Fruit fly (Drosophila melanogaster) whole organism, embryonic: ENCODE results near the gene CG1172.

Source experiments
- Bdp1 ChIP-seq: fragments of 200-800 bp; sonication (Bioruptor generic); optimal IDR thresholded peaks from 3 replicates; lab custom pipeline; 2016; ENCODE audit warnings: missing biosample characterization, missing genetic modification characterization
- CG10366 ChIP-seq: fragments of 200-800 bp; sonication (Bioruptor generic); IDR thresholded peaks from 2 replicates; pipeline ENCODE4 v1.3.6; 2022; ENCODE audit warnings: missing biosample characterization, missing genetic modification characterization
- CG11093 ChIP-seq: fragments of 200-800 bp; sonication (Bioruptor generic); IDR thresholded peaks from 3 replicates; pipeline ENCODE4 v1.3.6; 2022; ENCODE audit warnings: missing biosample characterization, missing genetic modification characterization
- CG11723 ChIP-seq: fragments of 200-800 bp; sonication (Bioruptor generic); optimal IDR thresholded peaks from 2 replicates; lab custom pipeline; 2017; ENCODE audit warnings: missing biosample characterization, mild to moderate bottlenecking, missing genetic modification characterization
- CG15696 ChIP-seq: fragments of 200-800 bp; sonication (Bioruptor generic); optimal IDR thresholded peaks from 2 replicates; lab custom pipeline; 2019; ENCODE audit warnings: missing biosample characterization, mild to moderate bottlenecking, missing genetic modification characterization, moderate library complexity
- CG1602 ChIP-seq: fragments of 200-800 bp; sonication (Bioruptor generic); optimal IDR thresholded peaks from 3 replicates; lab custom pipeline; 2016; ENCODE audit warnings: missing biosample characterization, missing genetic modification characterization
- CG16863 ChIP-seq: fragments of 200-800 bp; sonication (Bioruptor generic); optimal IDR thresholded peaks from 3 replicates; lab custom pipeline; 2016; ENCODE audit warnings: missing biosample characterization, missing genetic modification characterization
- CG17802 ChIP-seq: fragments of 200-800 bp; sonication (Bioruptor generic); optimal IDR thresholded peaks from 2 replicates; lab custom pipeline; 2018; ENCODE audit warnings: missing biosample characterization, mild to moderate bottlenecking, missing genetic modification characterization, moderate library complexity
- CG18476 ChIP-seq: fragments of 200-800 bp; sonication (Bioruptor generic); optimal IDR thresholded peaks from 2 replicates; lab custom pipeline; 2016; ENCODE audit warnings: missing biosample characterization, mild to moderate bottlenecking, missing genetic modification characterization
- CG18599 ChIP-seq: fragments of 200-800 bp; sonication (Bioruptor generic); optimal IDR thresholded peaks from 3 replicates; lab custom pipeline; 2017; ENCODE audit warnings: missing biosample characterization, missing genetic modification characterization, mild to moderate bottlenecking, moderate library complexity, missing genetic modification reagents
- CG2129 ChIP-seq: fragments of 200-800 bp; sonication (Bioruptor generic); IDR thresholded peaks from 2 replicates; pipeline ENCODE4 v1.3.6; 2022; ENCODE audit warnings: missing biosample characterization, missing genetic modification characterization; ENCODE audit not compliant: partially characterized antibody
- CG5245 ChIP-seq: fragments of 200-800 bp; sonication (Bioruptor generic); optimal IDR thresholded peaks from 3 replicates; lab custom pipeline; 2016; ENCODE audit warnings: missing biosample characterization, missing genetic modification characterization
- CG5953 ChIP-seq: fragments of 200-800 bp; sonication (Bioruptor generic); IDR thresholded peaks from 2 replicates; pipeline ENCODE4 v1.3.6; 2022; ENCODE audit warnings: missing biosample characterization, missing genetic modification characterization
- CG6791 ChIP-seq: fragments of 200-800 bp; sonication (Bioruptor generic); IDR thresholded peaks from 3 replicates; pipeline ENCODE4 v1.3.6; 2022; ENCODE audit warnings: missing biosample characterization, missing genetic modification characterization; ENCODE audit not compliant: partially characterized antibody
- CG8359 ChIP-seq: fragments of 200-800 bp; sonication (Bioruptor generic); optimal IDR thresholded peaks from 2 replicates; lab custom pipeline; 2017; ENCODE audit warnings: missing biosample characterization, mild to moderate bottlenecking, missing genetic modification characterization, borderline replicate concordance
- CG8765 ChIP-seq: fragments of 200-800 bp; sonication (Bioruptor generic); IDR thresholded peaks from 2 replicates; pipeline ENCODE4 v1.3.6; 2022; ENCODE audit warnings: missing biosample characterization, missing genetic modification characterization
- CG8944 ChIP-seq: fragments of 200-800 bp; sonication (Bioruptor generic); optimal IDR thresholded peaks from 3 replicates; lab custom pipeline; 2016; ENCODE audit warnings: missing biosample characterization, missing genetic modification characterization
- CG9797 ChIP-seq: fragments of 200-800 bp; sonication (Bioruptor generic); optimal IDR thresholded peaks from 3 replicates; lab custom pipeline; 2018; ENCODE audit warnings: missing biosample characterization, mild to moderate bottlenecking, missing genetic modification characterization
- CoRest ChIP-seq: fragments of 200-800 bp; sonication (Bioruptor generic); optimal IDR thresholded peaks from 3 replicates; lab custom pipeline; 2018; ENCODE audit warnings: missing biosample characterization, mild to moderate bottlenecking, missing genetic modification characterization, moderate library complexity
- D ChIP-seq, 2 experiments: fragments of 200-800 bp in 1 of 2; fragments of >200 bp in 1 of 2; sonication (Bioruptor generic) in 1 of 2; optimal IDR thresholded peaks; 2 replicates in 1 of 2; 3 replicates in 1 of 2; lab custom pipeline; 2017; ENCODE audit warnings: mild to moderate bottlenecking in 1 of 2, missing biosample characterization in 1 of 2, missing genetic modification characterization in 1 of 2, missing genetic modification reagents in 1 of 2
- Dll ChIP-seq: fragments of 200-800 bp; sonication (Bioruptor generic); IDR thresholded peaks from 4 replicates; pipeline ENCODE4 v1.3.6; 2022; ENCODE audit warnings: missing biosample characterization, missing genetic modification characterization; ENCODE audit not compliant: partially characterized antibody
- Doc2 ChIP-seq: fragments of 200-800 bp; sonication (Bioruptor generic); IDR thresholded peaks from 2 replicates; pipeline ENCODE4 v1.3.6; 2022; ENCODE audit warnings: missing biosample characterization, missing genetic modification characterization
- Drgx ChIP-seq: fragments of 200-800 bp; sonication (Bioruptor generic); IDR thresholded peaks from 2 replicates; pipeline ENCODE4 v1.3.6; 2022; ENCODE audit warnings: missing biosample characterization, missing genetic modification characterization
- Elba2 ChIP-seq: fragments of 200-800 bp; sonication (Bioruptor generic); optimal IDR thresholded peaks from 3 replicates; lab custom pipeline; 2016; ENCODE audit warnings: missing biosample characterization, missing genetic modification characterization
- Fer1 ChIP-seq: fragments of 200-800 bp; sonication (Bioruptor generic); optimal IDR thresholded peaks from 2 replicates; lab custom pipeline; 2017; ENCODE audit warnings: missing biosample characterization, mild to moderate bottlenecking, missing genetic modification characterization
- Fer3 ChIP-seq: fragments of 200-800 bp; sonication (Bioruptor generic); optimal IDR thresholded peaks from 2 replicates; lab custom pipeline; 2018; ENCODE audit warnings: missing biosample characterization, mild to moderate bottlenecking, missing genetic modification characterization, moderate library complexity
- HmgZ ChIP-seq: fragments of 200-800 bp; sonication (Bioruptor generic); optimal IDR thresholded peaks from 2 replicates; lab custom pipeline; 2018; ENCODE audit warnings: missing biosample characterization, mild to moderate bottlenecking, missing genetic modification characterization
- Hr51 ChIP-seq, 2 experiments: fragments of 200-800 bp; sonication (Bioruptor generic); optimal IDR thresholded peaks; 2 replicates in 1 of 2; 3 replicates in 1 of 2; lab custom pipeline; 2016 to 2018; ENCODE audit warnings: missing biosample characterization in 2 of 2, missing genetic modification characterization in 2 of 2, mild to moderate bottlenecking in 1 of 2, moderate library complexity in 1 of 2
- Lpt ChIP-seq: fragments of >200 bp; optimal IDR thresholded peaks from 2 replicates; lab custom pipeline; 2018; ENCODE audit warnings: missing biosample characterization, missing genetic modification characterization
- Mad ChIP-seq: fragments of 200-800 bp; sonication (Bioruptor generic); optimal IDR thresholded peaks from 2 replicates; lab custom pipeline; 2016; ENCODE audit warnings: missing biosample characterization, missing genetic modification characterization
- Ptx1 ChIP-seq: fragments of 200-800 bp; sonication (Bioruptor generic); IDR thresholded peaks from 2 replicates; pipeline ENCODE4 v1.3.6; 2022; ENCODE audit warnings: missing biosample characterization, missing genetic modification characterization
- cas ChIP-seq: fragments of 200-800 bp; sonication (Bioruptor generic); IDR thresholded peaks from 2 replicates; pipeline ENCODE4 v1.3.6; 2022; ENCODE audit warnings: missing biosample characterization, missing genetic modification characterization
- cato ChIP-seq: fragments of 200-800 bp; sonication (Bioruptor generic); optimal IDR thresholded peaks from 2 replicates; lab custom pipeline; 2016; ENCODE audit warnings: missing biosample characterization, missing genetic modification characterization, borderline replicate concordance
- da ChIP-seq: fragments of 200-800 bp; sonication (Bioruptor generic); optimal IDR thresholded peaks from 2 replicates; lab custom pipeline; 2016; ENCODE audit warnings: missing biosample characterization, missing genetic modification characterization
- dimm ChIP-seq: fragments of 200-800 bp; sonication (Bioruptor generic); IDR thresholded peaks from 2 replicates; pipeline ENCODE4 v1.3.6; 2022; ENCODE audit warnings: missing biosample characterization, missing genetic modification characterization
- eve ChIP-seq, 2 experiments: fragments of >200 bp; optimal IDR thresholded peaks; 2 replicates each; lab custom pipeline; 2017; ENCODE audit warnings: missing biosample characterization in 2 of 2, missing genetic modification characterization in 2 of 2
- eyg ChIP-seq: fragments of 200-800 bp; sonication (Bioruptor generic); optimal IDR thresholded peaks from 3 replicates; lab custom pipeline; 2016; ENCODE audit warnings: missing biosample characterization, missing genetic modification characterization
- grn ChIP-seq: fragments of 200-800 bp; sonication (Bioruptor generic); optimal IDR thresholded peaks from 3 replicates; lab custom pipeline; 2017; ENCODE audit warnings: missing biosample characterization, missing genetic modification characterization
- kni ChIP-seq: fragments of 200-800 bp; sonication (Bioruptor generic); optimal IDR thresholded peaks from 3 replicates; lab custom pipeline; 2017; ENCODE audit warnings: mild to moderate bottlenecking, missing biosample characterization, missing genetic modification reagents, missing genetic modification characterization
- nerfin-2 ChIP-seq: fragments of 200-800 bp; sonication (Bioruptor generic); IDR thresholded peaks from 2 replicates; pipeline ENCODE4 v1.3.6; 2022; ENCODE audit warnings: missing biosample characterization, missing genetic modification characterization; ENCODE audit not compliant: partially characterized antibody
- nom ChIP-seq: fragments of 200-800 bp; sonication (Bioruptor generic); optimal IDR thresholded peaks from 2 replicates; lab custom pipeline; 2017; ENCODE audit warnings: missing biosample characterization, missing genetic modification characterization, mild to moderate bottlenecking, moderate library complexity, missing genetic modification reagents
- pfk ChIP-seq: fragments of 200-800 bp; sonication (Bioruptor generic); optimal IDR thresholded peaks from 2 replicates; lab custom pipeline; 2018; ENCODE audit warnings: missing biosample characterization, mild to moderate bottlenecking, missing genetic modification characterization, moderate library complexity
- pnt ChIP-seq: fragments of 200-800 bp; sonication (Bioruptor generic); optimal IDR thresholded peaks from 3 replicates; lab custom pipeline; 2016; ENCODE audit warnings: missing biosample characterization, missing genetic modification characterization
- prd ChIP-seq, 3 experiments: fragments of >200 bp in 2 of 3; fragments of 200-800 bp in 1 of 3; sonication (Bioruptor generic) in 1 of 3; optimal IDR thresholded peaks in 2 of 3; IDR thresholded peaks in 1 of 3; 2 replicates in 2 of 3; 3 replicates in 1 of 3; pipeline versions ENCODE4 v1.3.6 to Lab custom; 2017 to 2022; ENCODE audit warnings: missing biosample characterization in 1 of 3, missing genetic modification characterization in 1 of 3
- sisA ChIP-seq: fragments of 200-800 bp; sonication (Bioruptor generic); IDR thresholded peaks from 2 replicates; pipeline ENCODE4 v1.3.6; 2022; ENCODE audit warnings: missing biosample characterization, missing genetic modification characterization
- so ChIP-seq: fragments of 200-800 bp; sonication (Bioruptor generic); IDR thresholded peaks from 3 replicates; pipeline ENCODE4 v1.3.6; 2022; ENCODE audit warnings: missing biosample characterization, missing genetic modification characterization
- tx ChIP-seq: fragments of 200-800 bp; sonication (Bioruptor generic); optimal IDR thresholded peaks from 2 replicates; lab custom pipeline; 2016; ENCODE audit warnings: missing biosample characterization, missing genetic modification characterization
- unc-4 ChIP-seq: fragments of 200-800 bp; sonication (Bioruptor generic); IDR thresholded peaks from 2 replicates; pipeline ENCODE4 v1.3.6; 2022; ENCODE audit warnings: missing biosample characterization, missing genetic modification characterization; ENCODE audit not compliant: partially characterized antibody

Gene CG1172

dm6 chr3R:5361681-5362319, 31.9 kb upstream of the CG1172 start (continued):
- TF ChIP-seq nerfin-2 (GFP tag; lab: Robert Waterston, UW) = no peak
- TF ChIP-seq tx (GFP tag; lab: Kevin White, UChicago) = peak; percentile 81
- TF ChIP-seq Drgx = peak; percentile 94
- peak; percentile 74 for TF ChIP-seq CG16863 (GFP tag; lab: Kevin White, UChicago)
- peak; percentile 66 for TF ChIP-seq CG18476 (GFP tag; lab: Kevin White, UChicago)
- peak; percentile 74 for TF ChIP-seq Mad
- peak; percentile 83 for TF ChIP-seq Fer1 (GFP tag; lab: Kevin White, UChicago)
- TF ChIP-seq pfk = no peak
- TF ChIP-seq CG2129 (GFP tag; lab: Robert Waterston, UW) = no peak
- peak; percentile 71 for TF ChIP-seq HmgZ (tag; lab: Kevin White, UChicago)
- TF ChIP-seq CG15696 = peak; percentile 35
- TF ChIP-seq D (optimal IDR thresholded peaks at IDR 0.05; lab: Kevin White, UChicago) = no peak
- peak; percentile 49 for TF ChIP-seq D (GFP tag; optimal IDR thresholded peaks at IDR 0.05; lab: Kevin White, UChicago)
- TF ChIP-seq CG8944 (GFP tag; lab: Kevin White, UChicago) = peak; percentile 76
- TF ChIP-seq Lpt (GFP tag; lab: Kevin White, UChicago) = no peak
- no peak for TF ChIP-seq grn (GFP tag; lab: Kevin White, UChicago)
- peak; percentile 1 for TF ChIP-seq kni (GFP tag; lab: Kevin White, UChicago)
- TF ChIP-seq CG8359 (GFP tag; lab: Kevin White, UChicago) = peak; percentile 38
- peak; percentile 71 for TF ChIP-seq CG5953
- no peak for TF ChIP-seq prd (optimal IDR thresholded peaks at IDR 0.05; lab: Kevin White, UChicago)
- peak; percentile 89 for TF ChIP-seq prd (GFP tag; IDR thresholded peaks at IDR 0.05; lab: Robert Waterston, UW)
- TF ChIP-seq cato (GFP tag; lab: Kevin White, UChicago) = peak; percentile 46
- TF ChIP-seq CG17802 (tag; lab: Kevin White, UChicago) = peak; percentile 39
- no peak for TF ChIP-seq Dll (GFP tag; lab: Robert Waterston, UW)
- peak; percentile 83 for TF ChIP-seq Fer3 (tag; lab: Kevin White, UChicago)
- TF ChIP-seq CG1602 (GFP tag; lab: Kevin White, UChicago) = peak; percentile 54
- peak; percentile 79 for TF ChIP-seq CoRest (tag; lab: Kevin White, UChicago)
- no peak for TF ChIP-seq Elba2 (GFP tag; lab: Kevin White, UChicago)
- TF ChIP-seq dimm (GFP tag; lab: Robert Waterston, UW) = peak; percentile 61; the same call in 1 of the 2 replicates
- peak; percentile 54 for TF ChIP-seq nom (GFP tag; lab: Kevin White, UChicago)
- peak; percentile 48 for TF ChIP-seq eyg (GFP tag; lab: Kevin White, UChicago)
- peak; percentile 90 for TF ChIP-seq pnt
- no peak for TF ChIP-seq CG9797 (GFP tag; lab: Kevin White, UChicago)
- TF ChIP-seq Bdp1 (GFP tag; lab: Kevin White, UChicago) = peak; percentile 57
- TF ChIP-seq Hr51 (GFP tag; optimal IDR thresholded peaks at IDR 0.05; lab: Kevin White, UChicago) = peak; percentile 63 to 84
- TF ChIP-seq Ptx1 (GFP tag; lab: Robert Waterston, UW) = peak; percentile 90
- TF ChIP-seq CG8765 (GFP tag; lab: Robert Waterston, UW) = peak; percentile 64; the same call in 1 of the 2 replicates
- TF ChIP-seq unc-4 = no peak
- no peak for TF ChIP-seq Doc2
- peak; percentile 87; the same call in 2 of the 3 replicates for TF ChIP-seq so (GFP tag; lab: Robert Waterston, UW)
- peak; percentile 88 for TF ChIP-seq CG18599 (GFP tag; lab: Kevin White, UChicago)
- no peak for TF ChIP-seq eve (GFP tag; optimal IDR thresholded peaks at IDR 0.05; lab: Kevin White, UChicago)
- TF ChIP-seq CG11723 (GFP tag; lab: Kevin White, UChicago) = peak; percentile 66
- no peak for TF ChIP-seq CG6791 (GFP tag; lab: Robert Waterston, UW)
- peak; percentile 79 for TF ChIP-seq CG5245 (GFP tag; lab: Kevin White, UChicago)
- no peak for TF ChIP-seq da (GFP tag; lab: Kevin White, UChicago)
- TF ChIP-seq CG11093 (GFP tag; lab: Robert Waterston, UW) = peak; percentile 82
- peak; percentile 85 for TF ChIP-seq CG10366 (GFP tag; lab: Robert Waterston, UW)
- TF ChIP-seq sisA (GFP tag; lab: Robert Waterston, UW) = peak; percentile 81
- peak; percentile 65 for TF ChIP-seq cas (GFP tag; lab: Robert Waterston, UW)
